Fruit fly (Drosophila melanogaster) whole organism, embryonic: ENCODE measurements around the gene CG34253.

Experiments used
- Adf1 ChIP-seq: fragments of 200-800 bp; sonication (Bioruptor generic); IDR thresholded peaks from 2 replicates; pipeline ENCODE4 v1.3.6; 2022; ENCODE audit warnings: missing biosample characterization, missing genetic modification characterization
- Atf6 ChIP-seq: fragments of 200-800 bp; sonication (Bioruptor generic); IDR thresholded peaks from 2 replicates; pipeline ENCODE4 v1.3.6; 2022; ENCODE audit warnings: missing biosample characterization, missing genetic modification characterization
- Awh ChIP-seq: fragments of 200-800 bp; sonication (Bioruptor generic); IDR thresholded peaks from 2 replicates; pipeline ENCODE4, ENCODE4 v1.3.6; 2022; ENCODE audit warnings: missing biosample characterization, missing genetic modification characterization
- CG1024 ChIP-seq: fragments of 200-800 bp; sonication (Bioruptor generic); IDR thresholded peaks from 2 replicates; pipeline ENCODE4 v1.3.6; 2022; ENCODE audit warnings: missing biosample characterization, missing genetic modification characterization
- CG10321 ChIP-seq: fragments of 200-800 bp; sonication (Bioruptor generic); IDR thresholded peaks from 2 replicates; pipeline ENCODE4 v1.3.6; 2022; ENCODE audit warnings: missing biosample characterization, missing genetic modification characterization
- CG11560 ChIP-seq: fragments of 200-800 bp; sonication (Bioruptor generic); IDR thresholded peaks from 3 replicates; pipeline ENCODE4 v1.3.6; 2022; ENCODE audit warnings: missing biosample characterization, missing genetic modification characterization
- CG11723 ChIP-seq: fragments of 200-800 bp; sonication (Bioruptor generic); optimal IDR thresholded peaks from 2 replicates; lab custom pipeline; 2017; ENCODE audit warnings: missing biosample characterization, mild to moderate bottlenecking, missing genetic modification characterization
- CG17568 ChIP-seq: fragments of 200-800 bp; sonication (Bioruptor generic); optimal IDR thresholded peaks from 2 replicates; lab custom pipeline; 2018; ENCODE audit warnings: missing biosample characterization, mild to moderate bottlenecking, missing genetic modification characterization, moderate library complexity
- CG17802 ChIP-seq: fragments of 200-800 bp; sonication (Bioruptor generic); optimal IDR thresholded peaks from 2 replicates; lab custom pipeline; 2018; ENCODE audit warnings: missing biosample characterization, mild to moderate bottlenecking, missing genetic modification characterization, moderate library complexity
- CG18262 ChIP-seq: fragments of 200-800 bp; optimal IDR thresholded peaks from 3 replicates; lab custom pipeline; 2019; ENCODE audit warnings: missing biosample characterization, mild to moderate bottlenecking, missing genetic modification characterization, moderate library complexity
- CG3407 ChIP-seq: fragments of 200-800 bp; sonication (Bioruptor generic); optimal IDR thresholded peaks from 2 replicates; lab custom pipeline; 2018; ENCODE audit warnings: missing biosample characterization, mild to moderate bottlenecking, missing genetic modification characterization
- CG3847 ChIP-seq: fragments of 200-800 bp; sonication (Bioruptor generic); IDR thresholded peaks from 2 replicates; pipeline ENCODE4 v1.3.6; 2022; ENCODE audit warnings: missing biosample characterization, missing genetic modification characterization
- CG3995 ChIP-seq: fragments of 200-800 bp; sonication (Bioruptor generic); optimal IDR thresholded peaks from 3 replicates; lab custom pipeline; 2016; ENCODE audit warnings: missing biosample characterization, missing genetic modification characterization
- CG5180 ChIP-seq: fragments of 200-800 bp; sonication (Bioruptor generic); optimal IDR thresholded peaks from 3 replicates; lab custom pipeline; 2017; ENCODE audit warnings: missing biosample characterization, missing genetic modification characterization, mild to moderate bottlenecking, moderate library complexity, missing genetic modification reagents
- CG6689 ChIP-seq: fragments of 200-800 bp; sonication (Bioruptor generic); IDR thresholded peaks from 2 replicates; pipeline ENCODE4 v1.3.6; 2022; ENCODE audit warnings: missing biosample characterization, missing genetic modification characterization
- CG6813 ChIP-seq: fragments of 200-800 bp; sonication (Bioruptor generic); optimal IDR thresholded peaks from 2 replicates; lab custom pipeline; 2017; ENCODE audit warnings: missing biosample characterization, missing genetic modification characterization, mild to moderate bottlenecking, moderate library complexity, missing genetic modification reagents
- CG7928 ChIP-seq: fragments of 200-800 bp; sonication (Bioruptor generic); optimal IDR thresholded peaks from 2 replicates; lab custom pipeline; 2017; ENCODE audit warnings: missing biosample characterization, mild to moderate bottlenecking, missing genetic modification characterization
- CG8765 ChIP-seq: fragments of 200-800 bp; sonication (Bioruptor generic); IDR thresholded peaks from 2 replicates; pipeline ENCODE4 v1.3.6; 2022; ENCODE audit warnings: missing biosample characterization, missing genetic modification characterization
- CHES-1-like ChIP-seq: fragments of 200-800 bp; sonication (Bioruptor generic); optimal IDR thresholded peaks from 2 replicates; lab custom pipeline; 2016; ENCODE audit warnings: missing biosample characterization, missing genetic modification characterization
- CrebB ChIP-seq: fragments of 200-800 bp; sonication (Bioruptor generic); optimal IDR thresholded peaks from 3 replicates; lab custom pipeline; 2018; ENCODE audit warnings: missing biosample characterization, mild to moderate bottlenecking, missing genetic modification characterization
- D19A ChIP-seq: fragments of 200-800 bp; optimal IDR thresholded peaks from 3 replicates; lab custom pipeline; 2019; ENCODE audit warnings: missing biosample characterization, mild to moderate bottlenecking, missing genetic modification characterization, moderate library complexity
- Dek ChIP-seq: fragments of 200-800 bp; sonication (Bioruptor generic); optimal IDR thresholded peaks from 3 replicates; lab custom pipeline; 2019; ENCODE audit warnings: missing biosample characterization, mild to moderate bottlenecking, missing genetic modification characterization, moderate library complexity
- Dip3 ChIP-seq: fragments of 200-800 bp; sonication (Bioruptor generic); optimal IDR thresholded peaks from 3 replicates; lab custom pipeline; 2016; ENCODE audit warnings: missing biosample characterization, missing genetic modification characterization
- Ets65A ChIP-seq: fragments of 200-800 bp; sonication (Bioruptor generic); peaks from one replicate; lab custom pipeline; 2016; ENCODE audit warnings: missing biosample characterization, missing genetic modification characterization
- HmgZ ChIP-seq: fragments of 200-800 bp; sonication (Bioruptor generic); optimal IDR thresholded peaks from 2 replicates; lab custom pipeline; 2018; ENCODE audit warnings: missing biosample characterization, mild to moderate bottlenecking, missing genetic modification characterization
- Hr39 ChIP-seq: fragments of >200 bp; optimal IDR thresholded peaks from 2 replicates; lab custom pipeline; 2017
- Hr51 ChIP-seq, 2 experiments: fragments of 200-800 bp; sonication (Bioruptor generic); optimal IDR thresholded peaks; 2 replicates in 1 of 2; 3 replicates in 1 of 2; lab custom pipeline; 2016 to 2018; ENCODE audit warnings: missing biosample characterization in 2 of 2, missing genetic modification characterization in 2 of 2, mild to moderate bottlenecking in 1 of 2, moderate library complexity in 1 of 2
- MTF-1 ChIP-seq: fragments of 200-800 bp; sonication (Bioruptor generic); optimal IDR thresholded peaks from 2 replicates; lab custom pipeline; 2018; ENCODE audit warnings: missing biosample characterization, mild to moderate bottlenecking, missing genetic modification characterization, borderline replicate concordance
- Max ChIP-seq: fragments of 200-800 bp; sonication (Bioruptor generic); optimal IDR thresholded peaks from 2 replicates; lab custom pipeline; 2016; ENCODE audit warnings: missing biosample characterization, mild to moderate bottlenecking, missing genetic modification characterization
- NC2β ChIP-seq: fragments of 200-800 bp; sonication (Bioruptor generic); optimal IDR thresholded peaks from 2 replicates; lab custom pipeline; 2016; ENCODE audit warnings: missing biosample characterization, missing genetic modification characterization
- NFAT ChIP-seq: fragments of 200-800 bp; sonication (Bioruptor generic); IDR thresholded peaks from 2 replicates; pipeline ENCODE4 v1.3.6; 2022; ENCODE audit warnings: missing biosample characterization, missing genetic modification characterization
- Nf-YB ChIP-seq: fragments of 200-800 bp; sonication (Bioruptor generic); optimal IDR thresholded peaks from 3 replicates; lab custom pipeline; 2019; ENCODE audit warnings: missing biosample characterization, mild to moderate bottlenecking, missing genetic modification characterization, moderate library complexity
- Rfx ChIP-seq: fragments of 200-800 bp; sonication (Bioruptor generic); IDR thresholded peaks from 2 replicates; pipeline ENCODE4 v1.3.6; 2022; ENCODE audit warnings: missing biosample characterization, missing genetic modification characterization
- Sox102F ChIP-seq: fragments of 200-800 bp; sonication (Bioruptor generic); optimal IDR thresholded peaks from 2 replicates; lab custom pipeline; 2018; ENCODE audit warnings: missing biosample characterization, mild to moderate bottlenecking, missing genetic modification characterization, moderate library complexity
- Sry-δ ChIP-seq: fragments of 200-800 bp; sonication (Bioruptor generic); optimal IDR thresholded peaks from 2 replicates; lab custom pipeline; 2016; ENCODE audit warnings: missing biosample characterization, missing genetic modification characterization
- cad ChIP-seq: fragments of >200 bp; optimal IDR thresholded peaks from 2 replicates; lab custom pipeline; 2017; ENCODE audit warnings: missing biosample characterization, missing genetic modification characterization
- caup ChIP-seq: fragments of 200-800 bp; sonication (Bioruptor generic); optimal IDR thresholded peaks from 3 replicates; lab custom pipeline; 2017; ENCODE audit warnings: missing biosample characterization, mild to moderate bottlenecking, missing genetic modification characterization, moderate library complexity; ENCODE audit not compliant: severe bottlenecking
- crol ChIP-seq: fragments of 200-800 bp; sonication (Bioruptor generic); IDR thresholded peaks from 2 replicates; pipeline ENCODE4 v1.3.6; 2022; ENCODE audit warnings: missing biosample characterization, missing genetic modification characterization
- gcm ChIP-seq: fragments of 200-800 bp; sonication (Bioruptor generic); optimal IDR thresholded peaks from 2 replicates; lab custom pipeline; 2019; ENCODE audit warnings: missing biosample characterization, mild to moderate bottlenecking, missing genetic modification characterization, moderate library complexity
- gsb ChIP-seq: fragments of 200-800 bp; sonication (Bioruptor generic); IDR thresholded peaks from 2 replicates; pipeline ENCODE4 v1.3.6; 2022; ENCODE audit warnings: missing biosample characterization, missing genetic modification characterization
- ham ChIP-seq: fragments of 200-800 bp; sonication (Bioruptor generic); IDR thresholded peaks from 2 replicates; pipeline ENCODE4 v1.3.6; 2022; ENCODE audit warnings: missing biosample characterization, missing genetic modification characterization
- jumu ChIP-seq: fragments of 200-800 bp; sonication (Bioruptor generic); optimal IDR thresholded peaks from 3 replicates; lab custom pipeline; 2016; ENCODE audit warnings: missing biosample characterization, missing genetic modification characterization
- kah ChIP-seq: fragments of 200-800 bp; sonication (Bioruptor generic); optimal IDR thresholded peaks from 2 replicates; lab custom pipeline; 2018; ENCODE audit warnings: missing biosample characterization, mild to moderate bottlenecking, missing genetic modification characterization
- lilli ChIP-seq: fragments of 200-800 bp; sonication (Bioruptor generic); optimal IDR thresholded peaks from 3 replicates; lab custom pipeline; 2016; ENCODE audit warnings: missing biosample characterization, missing genetic modification characterization
- luna ChIP-seq: fragments of 200-800 bp; sonication (Bioruptor generic); optimal IDR thresholded peaks from 2 replicates; lab custom pipeline; 2016; ENCODE audit warnings: missing biosample characterization, missing genetic modification characterization
- otp ChIP-seq: fragments of 200-800 bp; sonication (Bioruptor generic); IDR thresholded peaks from 3 replicates; pipeline ENCODE4, ENCODE4 v1.3.6; 2022; ENCODE audit warnings: missing biosample characterization, missing genetic modification characterization
- sc ChIP-seq, 3 experiments: fragments of >200 bp in 2 of 3; fragments of 200-800 bp in 1 of 3; sonication (Bioruptor generic) in 1 of 3; optimal IDR thresholded peaks; 2 replicates in 2 of 3; 3 replicates in 1 of 3; lab custom pipeline; 2017; ENCODE audit warnings: mild to moderate bottlenecking in 1 of 3, missing biosample characterization in 1 of 3, missing genetic modification characterization in 1 of 3, missing genetic modification reagents in 1 of 3
- slou ChIP-seq: fragments of 200-800 bp; sonication (Bioruptor generic); optimal IDR thresholded peaks from 3 replicates; lab custom pipeline; 2016; ENCODE audit warnings: missing biosample characterization, missing genetic modification characterization
- ttk ChIP-seq: fragments of 200-800 bp; sonication (Bioruptor generic); IDR thresholded peaks from 2 replicates; pipeline ENCODE4 v2.1.2; 2022; ENCODE audit warnings: missing biosample characterization, missing genetic modification characterization

CG34253 gene

dm6 chr3L:18114038-18114926 is 27.2 kb upstream of the CG34253 start (continued):
- TF ChIP-seq Hr51 (GFP tag; optimal IDR thresholded peaks at IDR 0.05; lab: Kevin White, UChicago) = peak in 1 of 2 experiments; percentile 82
- TF ChIP-seq CG3847 (GFP tag; lab: Robert Waterston, UW) = peak; percentile 6; the same call in 1 of the 2 replicates
- TF ChIP-seq luna (GFP tag; lab: Kevin White, UChicago) = peak; percentile 30
- no peak for TF ChIP-seq CG3407 (GFP tag; lab: Kevin White, UChicago)
- TF ChIP-seq CrebB = no peak
- TF ChIP-seq gsb (GFP tag; lab: Robert Waterston, UW) = no peak
- peak; percentile 57 for TF ChIP-seq D19A (tag; lab: Kevin White, UChicago)
- TF ChIP-seq Sry-δ (GFP tag; lab: Kevin White, UChicago) = peak; percentile 24
- TF ChIP-seq CG5180 (GFP tag; lab: Kevin White, UChicago) = peak; percentile 43
- TF ChIP-seq Awh (GFP tag; lab: Robert Waterston, UW) = peak; percentile 79
- no peak for TF ChIP-seq lilli
- no peak for TF ChIP-seq CG3995 (GFP tag; lab: Kevin White, UChicago)
- no peak for TF ChIP-seq crol (GFP tag; lab: Robert Waterston, UW)
- no peak for TF ChIP-seq CG17802 (tag; lab: Kevin White, UChicago)
- TF ChIP-seq ham (GFP tag; lab: Robert Waterston, UW) = no peak
- TF ChIP-seq jumu (GFP tag; lab: Kevin White, UChicago) = no peak
- TF ChIP-seq CG1024 (GFP tag; lab: Robert Waterston, UW) = no peak
- TF ChIP-seq slou (GFP tag; lab: Kevin White, UChicago) = no peak
- TF ChIP-seq NC2β (GFP tag; lab: Kevin White, UChicago) = no peak
- TF ChIP-seq Adf1 (GFP tag; lab: Robert Waterston, UW) = peak; percentile 24; the same call in 1 of the 2 replicates
- TF ChIP-seq CG8765 = no peak
- peak; percentile 81 for TF ChIP-seq Ets65A (GFP tag; lab: Kevin White, UChicago)
- TF ChIP-seq MTF-1 (GFP tag; lab: Kevin White, UChicago) = peak; percentile 55
- peak; percentile 28 for TF ChIP-seq Dek
- peak; percentile 37; the same call in 1 of the 2 replicates for TF ChIP-seq NFAT (GFP tag; lab: Robert Waterston, UW)
- TF ChIP-seq caup (GFP tag; lab: Kevin White, UChicago) = peak; percentile 75
- TF ChIP-seq CG7928 (GFP tag; lab: Kevin White, UChicago) = no peak
- peak; percentile 31 for TF ChIP-seq HmgZ (tag; lab: Kevin White, UChicago)
- no peak for TF ChIP-seq Max (GFP tag; lab: Kevin White, UChicago)
- TF ChIP-seq CG6689 = no peak; the same call in 1 of the 2 replicates
- no peak for TF ChIP-seq kah (GFP tag; lab: Kevin White, UChicago)
- TF ChIP-seq ttk (GFP tag; lab: Robert Waterston, UW) = peak; percentile 55; the same call in 1 of the 2 replicates
- peak; percentile 76 for TF ChIP-seq Sox102F (GFP tag; lab: Kevin White, UChicago)
- peak; percentile 61; the same call in 1 of the 2 replicates for TF ChIP-seq Atf6 (GFP tag; lab: Robert Waterston, UW)
- TF ChIP-seq gcm (GFP tag; lab: Kevin White, UChicago) = peak; percentile 31
- TF ChIP-seq CHES-1-like (GFP tag; lab: Kevin White, UChicago) = no peak
- TF ChIP-seq Nf-YB (GFP tag; lab: Kevin White, UChicago) = peak; percentile 15
- TF ChIP-seq CG10321 (GFP tag; lab: Robert Waterston, UW) = no peak
- no peak for TF ChIP-seq otp (GFP tag; lab: Robert Waterston, UW)
- TF ChIP-seq CG11560 (tag; lab: Robert Waterston, UW) = no peak
- no peak for TF ChIP-seq CG17568
- TF ChIP-seq Dip3 (GFP tag; lab: Kevin White, UChicago) = no peak
- TF ChIP-seq CG18262 = peak; percentile 70
- no peak for TF ChIP-seq cad (GFP tag; lab: Kevin White, UChicago)
- no peak for TF ChIP-seq Hr39 (lab: Kevin White, UChicago)
- TF ChIP-seq sc (optimal IDR thresholded peaks at IDR 0.05; lab: Kevin White, UChicago) = no peak
- TF ChIP-seq sc (GFP tag; optimal IDR thresholded peaks at IDR 0.05; lab: Kevin White, UChicago) = no peak
- no peak for TF ChIP-seq CG11723 (GFP tag; lab: Kevin White, UChicago)
- peak; percentile 79 for TF ChIP-seq Rfx (GFP tag; lab: Robert Waterston, UW)
- TF ChIP-seq CG6813 (GFP tag; lab: Kevin White, UChicago) = peak; percentile 41
